Worm (Caenorhabditis elegans) whole organism, L1 larva: ENCODE data around the gene H06H21.37.

ENCODE experiments used
- C04F5.9 ChIP-seq: sonication (generic microtip); optimal IDR thresholded peaks from 2 replicates; lab custom pipeline; 2016; ENCODE audit warnings: missing genetic modification characterization, missing compliant biosample characterization
- C16A3.4 ChIP-seq: fragments of 150-350 bp; optimal IDR thresholded peaks from 2 replicates; lab custom pipeline; 2014; ENCODE audit warnings: missing biosample characterization, missing genetic modification characterization
- F16B12.6 ChIP-seq: fragments of 150-350 bp; optimal IDR thresholded peaks from 2 replicates; lab custom pipeline; 2014; ENCODE audit warnings: missing biosample characterization, missing genetic modification characterization
- aha-1 ChIP-seq: fragments of 150-350 bp; optimal IDR thresholded peaks from 2 replicates; lab custom pipeline; 2014; ENCODE audit warnings: missing biosample characterization, missing genetic modification characterization
- ceh-8 ChIP-seq: fragments of 200-800 bp; sonication (Bioruptor generic); optimal IDR thresholded peaks from 2 replicates; lab custom pipeline; 2018; ENCODE audit warnings: mild to moderate bottlenecking, missing genetic modification characterization, moderate library complexity, missing compliant biosample characterization
- ceh-88 ChIP-seq: fragments of 200-800 bp; sonication (Bioruptor generic); IDR thresholded peaks from 2 replicates; pipeline ENCODE4 v1.3.6; 2022; ENCODE audit warnings: missing genetic modification characterization, missing compliant biosample characterization
- ces-1 ChIP-seq: fragments of 150-350 bp; optimal IDR thresholded peaks from 2 replicates; lab custom pipeline; 2014; ENCODE audit warnings: missing biosample characterization, missing genetic modification reagents, missing genetic modification characterization
- dpl-1 ChIP-seq, 3 experiments: fragments of 150-350 bp in 2 of 3; sonication (generic microtip) in 1 of 3; optimal IDR thresholded peaks; 2 replicates each; lab custom pipeline; 2014 to 2017; ENCODE audit warnings: missing biosample characterization in 3 of 3, missing genetic modification characterization in 3 of 3, missing genetic modification reagents in 3 of 3
- efl-1 ChIP-seq, 4 experiments: fragments of 150-350 bp; optimal IDR thresholded peaks in 3 of 4; peaks in 1 of 4; 1 replicate in 1 of 4; 2 replicates in 3 of 4; lab custom pipeline; 2014; ENCODE audit warnings: missing biosample characterization in 2 of 4, missing genetic modification characterization in 2 of 4, missing genetic modification reagents in 2 of 4
- egl-13 ChIP-seq: sonication (generic microtip); optimal IDR thresholded peaks from 2 replicates; lab custom pipeline; 2016; ENCODE audit warnings: missing genotype, missing genetic modification reagents, missing genetic modification characterization, missing compliant biosample characterization
- fkh-10 ChIP-seq: sonication (generic microtip); optimal IDR thresholded peaks from 2 replicates; lab custom pipeline; 2017; ENCODE audit warnings: missing biosample characterization, missing genetic modification reagents, missing genetic modification characterization
- grh-1 ChIP-seq: fragments of 200-800 bp; sonication (Bioruptor generic); IDR thresholded peaks from 2 replicates; pipeline ENCODE4 v1.3.6; 2022; ENCODE audit warnings: missing genetic modification reagents, missing genetic modification characterization, missing compliant biosample characterization
- hlh-17 ChIP-seq: fragments of 200-800 bp; sonication (Bioruptor generic); optimal IDR thresholded peaks from 2 replicates; lab custom pipeline; 2018; ENCODE audit warnings: missing genetic modification characterization, mild to moderate bottlenecking, missing compliant biosample characterization, moderate library complexity, borderline replicate concordance
- hpl-2 ChIP-seq: fragments of 150-350 bp; optimal IDR thresholded peaks from 2 replicates; lab custom pipeline; 2014; ENCODE audit warnings: missing biosample characterization, missing genetic modification reagents, missing genetic modification characterization
- irx-1 ChIP-seq: sonication (generic microtip); optimal IDR thresholded peaks from 2 replicates; lab custom pipeline; 2016; ENCODE audit warnings: missing genetic modification characterization, missing compliant biosample characterization
- jun-1 ChIP-seq: fragments of 150-350 bp; optimal IDR thresholded peaks from 2 replicates; lab custom pipeline; 2014; ENCODE audit warnings: missing biosample characterization, missing genetic modification reagents, missing genetic modification characterization
- lin-13 ChIP-seq: fragments of 150-350 bp; optimal IDR thresholded peaks from 2 replicates; lab custom pipeline; 2014; ENCODE audit warnings: missing biosample characterization, missing genetic modification reagents, missing genetic modification characterization
- lin-15B ChIP-seq: fragments of 150-350 bp; sonication (generic microtip); optimal IDR thresholded peaks from 3 replicates; lab custom pipeline; 2014; ENCODE audit warnings: missing biosample characterization, missing genetic modification characterization
- lir-3 ChIP-seq: sonication (generic microtip); optimal IDR thresholded peaks from 2 replicates; lab custom pipeline; 2016; ENCODE audit warnings: mild to moderate bottlenecking, missing genetic modification characterization, moderate library complexity, missing compliant biosample characterization; ENCODE audit not compliant: poor library complexity
- mab-9 ChIP-seq: fragments of 200-800 bp; sonication (Bioruptor generic); IDR thresholded peaks from 2 replicates; pipeline ENCODE4 v1.3.6; 2022; ENCODE audit warnings: missing genetic modification reagents, missing genetic modification characterization, missing compliant biosample characterization
- mdl-1 ChIP-seq, 2 experiments: fragments of 150-350 bp; optimal IDR thresholded peaks; 2 replicates each; lab custom pipeline; 2014 to 2017; ENCODE audit warnings: missing biosample characterization in 2 of 2, missing genetic modification characterization in 2 of 2, inconsistent platforms in 1 of 2
- mef-2 ChIP-seq: fragments of 150-350 bp; optimal IDR thresholded peaks from 2 replicates; lab custom pipeline; 2014; ENCODE audit warnings: missing biosample characterization, missing genetic modification characterization
- mep-1 ChIP-seq: fragments of 150-350 bp; optimal IDR thresholded peaks from 2 replicates; lab custom pipeline; 2014; ENCODE audit warnings: missing biosample characterization, missing genetic modification characterization
- nhr-11 ChIP-seq: fragments of 150-350 bp; optimal IDR thresholded peaks from 2 replicates; lab custom pipeline; 2014; ENCODE audit warnings: missing biosample characterization, missing genetic modification characterization
- nhr-12 ChIP-seq: sonication (generic microtip); optimal IDR thresholded peaks from 2 replicates; lab custom pipeline; 2017; ENCODE audit warnings: missing biosample characterization, missing genetic modification characterization
- nhr-19 ChIP-seq: fragments of 200-800 bp; sonication (Bioruptor generic); conservative IDR thresholded peaks from 2 replicates; pipeline ENCODE4 v1.3.6; 2022; ENCODE audit warnings: missing genetic modification characterization, missing compliant biosample characterization
- nhr-237 ChIP-seq: fragments of 150-350 bp; optimal IDR thresholded peaks from 2 replicates; lab custom pipeline; 2014; ENCODE audit warnings: missing biosample characterization, missing genetic modification characterization
- nhr-28 ChIP-seq: fragments of 150-350 bp; optimal IDR thresholded peaks from 2 replicates; lab custom pipeline; 2014; ENCODE audit warnings: missing biosample characterization, missing genetic modification characterization
- nhr-76 ChIP-seq: sonication (generic microtip); optimal IDR thresholded peaks from 2 replicates; lab custom pipeline; 2017; ENCODE audit warnings: missing biosample characterization, missing genetic modification characterization
- nhr-77 ChIP-seq: fragments of 150-350 bp; optimal IDR thresholded peaks from 2 replicates; lab custom pipeline; 2014; ENCODE audit warnings: missing biosample characterization, missing genetic modification characterization
- nhr-84 ChIP-seq: sonication (generic microtip); optimal IDR thresholded peaks from 2 replicates; lab custom pipeline; 2017; ENCODE audit warnings: missing biosample characterization, missing genetic modification characterization
- nhr-85 ChIP-seq: sonication (generic microtip); peaks from one replicate; lab custom pipeline; 2016; ENCODE audit warnings: missing genetic modification characterization, inconsistent platforms, missing compliant biosample characterization
- nhr-90 ChIP-seq: sonication (generic microtip); optimal IDR thresholded peaks from 2 replicates; lab custom pipeline; 2016; ENCODE audit warnings: mild to moderate bottlenecking, missing genetic modification characterization, missing compliant biosample characterization; ENCODE audit not compliant: poor library complexity
- pag-3 ChIP-seq: sonication (generic microtip); optimal IDR thresholded peaks from 2 replicates; lab custom pipeline; 2017; ENCODE audit warnings: missing genetic modification characterization, mild to moderate bottlenecking, missing compliant biosample characterization, antibody characterized with exemption, borderline replicate concordance; ENCODE audit not compliant: insufficient read depth
- pax-3 ChIP-seq: fragments of 200-800 bp; sonication (Bioruptor generic); optimal IDR thresholded peaks from 2 replicates; lab custom pipeline; 2018; ENCODE audit warnings: mild to moderate bottlenecking, missing genetic modification characterization, moderate library complexity, missing compliant biosample characterization
- skn-1 ChIP-seq: fragments of 150-350 bp; optimal IDR thresholded peaks from 2 replicates; lab custom pipeline; 2014; ENCODE audit warnings: missing biosample characterization, missing genetic modification characterization
- snpc-4 ChIP-seq: fragments of 150-350 bp; optimal IDR thresholded peaks from 2 replicates; lab custom pipeline; 2014; ENCODE audit warnings: missing biosample characterization, missing genetic modification characterization
- snu-23 ChIP-seq: sonication (generic microtip); optimal IDR thresholded peaks from 2 replicates; lab custom pipeline; 2016; ENCODE audit warnings: missing genetic modification characterization, missing compliant biosample characterization
- swsn-7 ChIP-seq: sonication (generic microtip); optimal IDR thresholded peaks from 2 replicates; lab custom pipeline; 2016; ENCODE audit warnings: missing genetic modification characterization, missing compliant biosample characterization
- unc-130 ChIP-seq: fragments of 150-350 bp; optimal IDR thresholded peaks from 2 replicates; lab custom pipeline; 2017; ENCODE audit warnings: missing biosample characterization, missing genetic modification characterization, inconsistent platforms
- unc-30 ChIP-seq: sonication (generic microtip); optimal IDR thresholded peaks from 2 replicates; lab custom pipeline; 2017; ENCODE audit warnings: missing biosample characterization, missing genetic modification characterization
- unc-86 ChIP-seq: sonication (generic microtip); optimal IDR thresholded peaks from 2 replicates; lab custom pipeline; 2016; ENCODE audit warnings: missing genetic modification characterization, missing compliant biosample characterization
- unc-98 ChIP-seq: fragments of 200-800 bp; sonication (Bioruptor generic); IDR thresholded peaks from 2 replicates; pipeline ENCODE4 v1.3.6; 2022; ENCODE audit warnings: missing genetic modification characterization, missing compliant biosample characterization
- vab-15 ChIP-seq: sonication (generic microtip); optimal IDR thresholded peaks from 2 replicates; lab custom pipeline; 2017; ENCODE audit warnings: missing genotype, mild to moderate bottlenecking, missing genetic modification characterization, missing compliant biosample characterization
- zag-1 ChIP-seq: fragments of 150-350 bp; optimal IDR thresholded peaks from 2 replicates; lab custom pipeline; 2014; ENCODE audit warnings: missing biosample characterization, missing genetic modification characterization

Gene H06H21.37

ce11 chrIV:4809397-4809796 lies 377 bp downstream of the H06H21.37 start, which contains the start of gene ubxn-6:
Gene ubxn-6, minus strand, starts transcription at chrIV:4809497.
- TF ChIP-seq nhr-85 (tag; lab: Kevin White, UChicago) (no peak), aha-1 (no peak), mdl-1 (tag; optimal IDR thresholded peaks at IDR 0.05; lab: Kevin White, UChicago) (no peak), ces-1 (no peak), nhr-19 (GFP tag; lab: Robert Waterston, UW) (no peak), snpc-4 (no peak), C16A3.4 (no peak), C04F5.9 (tag; lab: Kevin White, UChicago) (no peak), zag-1 (tag; lab: Kevin White, UChicago) (no peak), unc-130 (no peak), nhr-76 (tag; lab: Kevin White, UChicago) (no peak), hpl-2 (no peak), nhr-90 (no peak)

ce11 chrIV:4807219-4807618 lies 2.6 kb downstream of the H06H21.37 start, which contains the start of gene H06H21.11:
Gene H06H21.11, minus strand, starts transcription at chrIV:4807319.
- TF ChIP-seq mep-1 (tag; lab: Kevin White, UChicago): no peak
- no peak for TF ChIP-seq lin-13 (GFP tag; lab: Kevin White, UChicago)
- no peak for TF ChIP-seq nhr-12 (tag; lab: Kevin White, UChicago)
- TF ChIP-seq mab-9 (GFP tag; lab: Robert Waterston, UW): no peak
- no peak for TF ChIP-seq skn-1 (tag; lab: Kevin White, UChicago)
- no peak for TF ChIP-seq pax-3
- no peak for TF ChIP-seq hpl-2
- no peak for TF ChIP-seq grh-1 (GFP tag; lab: Robert Waterston, UW)
- no peak for TF ChIP-seq unc-30 (tag; lab: Kevin White, UChicago)
- no peak for TF ChIP-seq ceh-88 (GFP tag; lab: Robert Waterston, UW)
- no peak for TF ChIP-seq jun-1
- TF ChIP-seq snu-23 (GFP tag; lab: Kevin White, UChicago): no peak
- no peak for TF ChIP-seq nhr-84 (tag; lab: Kevin White, UChicago)
- TF ChIP-seq mef-2 (tag; lab: Kevin White, UChicago): no peak
- no peak for TF ChIP-seq efl-1 (optimal IDR thresholded peaks at IDR 0.05; lab: Kevin White, UChicago)
- no peak for TF ChIP-seq efl-1 (GFP tag; optimal IDR thresholded peaks at IDR 0.05 in 1 of 2; lab: Kevin White, UChicago)
- TF ChIP-seq hlh-17 (GFP tag; lab: Kevin White, UChicago): no peak
- TF ChIP-seq nhr-85 (tag; lab: Kevin White, UChicago): no peak
- no peak for TF ChIP-seq nhr-28 (tag; lab: Kevin White, UChicago)

- TF ChIP-seq unc-86 (tag; lab: Kevin White, UChicago) (no peak), nhr-85 (tag; lab: Kevin White, UChicago) (peak; percentile 10)
- TF ChIP-seq, all 84 proteins: peak for 1
Observed at ce11 chrIV:4806486-4806885, 3.3 kb downstream of the H06H21.37 start, which contains the start of gene dpf-5. Gene dpf-5, minus strand, starts transcription at chrIV:4806586.

- TF ChIP-seq lin-15B (tag; lab: Kevin White, UChicago) (no peak), F16B12.6 (no peak), grh-1 (GFP tag; lab: Robert Waterston, UW) (no peak), unc-30 (tag; lab: Kevin White, UChicago) (no peak), irx-1 (no peak), C16A3.4 (no peak), unc-130 (no peak), hlh-17 (GFP tag; lab: Kevin White, UChicago) (no peak), efl-1 (optimal IDR thresholded peaks at IDR 0.05; lab: Kevin White, UChicago) (no peak), efl-1 (GFP tag; optimal IDR thresholded peaks at IDR 0.05 in 1 of 2; lab: Kevin White, UChicago) (no peak), nhr-11 (tag; lab: Kevin White, UChicago) (no peak)
Observed at ce11 chrIV:4802494-4802893, 7.3 kb downstream of the H06H21.37 start, which contains the start of gene dpf-7. Gene dpf-7, minus strand, starts transcription at chrIV:4802594.

- TF ChIP-seq nhr-237: no peak
- TF ChIP-seq lin-13 (GFP tag; lab: Kevin White, UChicago): no peak
- TF ChIP-seq nhr-11 (tag; lab: Kevin White, UChicago): no peak
- no peak for TF ChIP-seq nhr-77 (tag; lab: Kevin White, UChicago)
- no peak for TF ChIP-seq fkh-10 (GFP tag; lab: Kevin White, UChicago)
- peak; percentile 42 to 55 for TF ChIP-seq efl-1 (optimal IDR thresholded peaks at IDR 0.05; lab: Kevin White, UChicago)
- peak; percentile 6 to 50 for TF ChIP-seq efl-1 (GFP tag; optimal IDR thresholded peaks at IDR 0.05 in 1 of 2; lab: Kevin White, UChicago)
- no peak for TF ChIP-seq hlh-17 (GFP tag; lab: Kevin White, UChicago)
- TF ChIP-seq unc-98: no peak
- TF ChIP-seq pag-3: no peak
- peak; percentile 32 for TF ChIP-seq C16A3.4
- TF ChIP-seq egl-13 (tag; lab: Kevin White, UChicago): no peak
- peak; percentile 13 for TF ChIP-seq swsn-7
- peak; percentile 15 to 69 (median 22) for TF ChIP-seq dpl-1 (GFP tag; optimal IDR thresholded peaks at IDR 0.05; lab: Kevin White, UChicago)
- TF ChIP-seq ceh-8 (GFP tag; lab: Kevin White, UChicago): no peak
- TF ChIP-seq lir-3: peak; percentile 16
- TF ChIP-seq vab-15 (tag; lab: Kevin White, UChicago): no peak
- peak; percentile 67 for TF ChIP-seq nhr-85 (tag; lab: Kevin White, UChicago)
Observed at ce11 chrIV:4799114-4799513, 10.7 kb downstream of the H06H21.37 start, which contains the start of gene eor-1. Gene eor-1, minus strand, starts transcription at chrIV:4799178.
